Worm (Caenorhabditis elegans) whole organism, young adult: Measurements from ENCODE around the gene spt-4.

Experiments used
- Y53F4B.3 ChIP-seq: fragments of 200-800 bp; sonication (Bioruptor generic); IDR thresholded peaks from 2 replicates; pipeline ENCODE4 v1.3.6; 2022; ENCODE audit warnings: missing genetic modification reagents, missing genetic modification characterization, missing compliant biosample characterization
- ets-4 ChIP-seq: fragments of 200-800 bp; sonication (Bioruptor generic); optimal IDR thresholded peaks from 2 replicates; lab custom pipeline; 2018; ENCODE audit warnings: mild to moderate bottlenecking, missing genetic modification characterization, missing compliant biosample characterization
- lin-35 ChIP-seq, 3 experiments: fragments of 150-350 bp in 2 of 3; sonication (generic microtip) in 1 of 3; optimal IDR thresholded peaks; 2 replicates each; lab custom pipeline; 2014 to 2018; ENCODE audit warnings: missing biosample characterization in 3 of 3, missing genetic modification characterization in 3 of 3, missing genetic modification reagents in 3 of 3
- nfya-1 ChIP-seq: sonication (generic microtip); optimal IDR thresholded peaks from 2 replicates; lab custom pipeline; 2017; ENCODE audit warnings: antibody characterized with exemption, missing compliant biosample characterization, missing genetic modification characterization, borderline replicate concordance; ENCODE audit not compliant: insufficient read depth
- nhr-27 ChIP-seq: fragments of 200-800 bp; sonication (Bioruptor generic); optimal IDR thresholded peaks from 2 replicates; lab custom pipeline; 2018; ENCODE audit warnings: mild to moderate bottlenecking, missing genetic modification characterization, moderate library complexity, missing compliant biosample characterization

ce11 chrIII:40580-41113 is 28.9 kb downstream of the spt-4 start, which contains the start of gene col-88:
- TF ChIP-seq nhr-27 (tag; lab: Kevin White, UChicago) (no peak), ets-4 (GFP tag; lab: Kevin White, UChicago) (no peak), Y53F4B.3 (GFP tag; lab: Robert Waterston, UW) (no peak), nfya-1 (tag; lab: Kevin White, UChicago) (no peak), lin-35 (GFP tag; optimal IDR thresholded peaks at IDR 0.05; lab: Kevin White, UChicago) (no peak)
